Fruit fly (Drosophila melanogaster) Kc167 (cell line): ENCODE results near the gene CG5070.

Source experiments
- Myc ChIP-seq: fragments of >200 bp; optimal IDR thresholded peaks from 2 replicates; lab custom pipeline; 2017; ENCODE audit warnings: missing external identifiers
- Sin3A ChIP-seq: fragments of >200 bp; optimal IDR thresholded peaks from 2 replicates; lab custom pipeline; 2018; ENCODE audit warnings: missing external identifiers
- h ChIP-seq: fragments of >200 bp; optimal IDR thresholded peaks from 3 replicates; lab custom pipeline; 2018; ENCODE audit warnings: missing external identifiers
- insv ChIP-seq: fragments of >200 bp; optimal IDR thresholded peaks from 3 replicates; lab custom pipeline; 2018; ENCODE audit warnings: missing external identifiers
- psq ChIP-seq: fragments of >200 bp; optimal IDR thresholded peaks from 2 replicates; lab custom pipeline; 2017; ENCODE audit warnings: missing external identifiers
- ttk ChIP-seq: sonication (Bioruptor generic); optimal IDR thresholded peaks from 2 replicates; lab custom pipeline; 2017; ENCODE audit warnings: missing external identifiers

- TF ChIP-seq psq = no peak
- TF ChIP-seq insv = no peak
- TF ChIP-seq h = no peak
- no peak for TF ChIP-seq ttk (lab: Kevin White, UChicago)
- no peak for TF ChIP-seq Myc (lab: Kevin White, UChicago)
- TF ChIP-seq Sin3A (lab: Kevin White, UChicago) = no peak
These were observed 16.5 kb upstream of the CG5070 start for dm6 chrX:17186432-17186831.
